Fruit fly (Drosophila melanogaster) ovary, adult (tissue): Measurements from ENCODE around the gene Actn.

Source experiments
- CG17801 ChIP-seq: fragments of 200-800 bp; optimal IDR thresholded peaks from 2 replicates; lab custom pipeline; 2019; ENCODE audit warnings: missing biosample characterization, mild to moderate bottlenecking, missing genetic modification characterization, moderate library complexity; ENCODE audit not compliant: partially characterized antibody

Actn gene

dm6 chrX:2041981-2042847 lies at the start of gene Actn, which contains the start of gene usp:
Actn (minus strand) TSS chrX:2042311.
usp (minus strand) TSS chrX:2042311.
- TF ChIP-seq CG17801 (GFP tag; lab: Kevin White, UChicago) = peak; percentile 5

dm6 chrX:2089812-2090211 lies 47.7 kb upstream of the Actn start:
- no peak for TF ChIP-seq CG17801 (GFP tag; lab: Kevin White, UChicago)

- TF ChIP-seq CG17801 (GFP tag; lab: Kevin White, UChicago) = no peak
Measured at dm6 chrX:2088798-2089197, 46.7 kb upstream of the Actn start.

dm6 chrX:2087501-2087900 lies 45.4 kb upstream of the Actn start:
- no peak for TF ChIP-seq CG17801 (GFP tag; lab: Kevin White, UChicago)

- peak; percentile 48 for TF ChIP-seq CG17801 (GFP tag; lab: Kevin White, UChicago)
Measured at dm6 chrX:2083678-2084162, 41.6 kb upstream of the Actn start.

- TF ChIP-seq CG17801 (GFP tag; lab: Kevin White, UChicago) = peak; percentile 81
Measured at dm6 chrX:2083109-2083508, 41.0 kb upstream of the Actn start.

- TF ChIP-seq CG17801 (GFP tag; lab: Kevin White, UChicago) = no peak
Measured at dm6 chrX:2081848-2082365, 39.8 kb upstream of the Actn start.

- peak; percentile 88 for TF ChIP-seq CG17801 (GFP tag; lab: Kevin White, UChicago)
Measured at dm6 chrX:2080367-2080927, 38.3 kb upstream of the Actn start, which contains the start of the genes CG16903 and Unc-76. CG16903 (minus strand) TSS chrX:2080405. Unc-76 (plus strand) TSS chrX:2080610.

- TF ChIP-seq CG17801 (GFP tag; lab: Kevin White, UChicago) = no peak
Measured at dm6 chrX:2076412-2077357, 34.6 kb upstream of the Actn start, which contains the start of gene CG4025. CG4025 (plus strand) TSS chrX:2076966.

- TF ChIP-seq CG17801 (GFP tag; lab: Kevin White, UChicago) = peak; percentile 77
Measured at dm6 chrX:2075846-2076377, 33.8 kb upstream of the Actn start, which contains the start of gene CG4045. CG4045 (minus strand) TSS chrX:2075900.

dm6 chrX:2073325-2073724 lies 31.2 kb upstream of the Actn start, which contains the start of gene CG4199:
CG4199 (minus strand) TSS chrX:2073483.
- peak; percentile 55 for TF ChIP-seq CG17801 (GFP tag; lab: Kevin White, UChicago)

dm6 chrX:2071878-2072817 lies 30.0 kb upstream of the Actn start, which contains the start of gene Rtca:
Rtca (plus strand) TSS chrX:2072413.
- no peak for TF ChIP-seq CG17801 (GFP tag; lab: Kevin White, UChicago)

dm6 chrX:2070708-2071063 lies 28.6 kb upstream of the Actn start:
- peak; percentile 72 for TF ChIP-seq CG17801 (GFP tag; lab: Kevin White, UChicago)
